Worm (Caenorhabditis elegans) whole organism, early embryonic: ENCODE data around the gene spp-30.

ENCODE experiments used
- B0310.2 ChIP-seq: sonication (generic microtip); optimal IDR thresholded peaks from 2 replicates; lab custom pipeline; 2016; ENCODE audit warnings: mild to moderate bottlenecking, missing genetic modification characterization, missing compliant biosample characterization
- F13C5.2 ChIP-seq: sonication (generic microtip); optimal IDR thresholded peaks from 2 replicates; lab custom pipeline; 2017; ENCODE audit warnings: mild to moderate bottlenecking, missing genetic modification characterization, inconsistent platforms, missing compliant biosample characterization
- aly-1 ChIP-seq: sonication (generic microtip); optimal IDR thresholded peaks from 2 replicates; lab custom pipeline; 2016; ENCODE audit warnings: missing genetic modification characterization, missing compliant biosample characterization
- ama-1 ChIP-seq: fragments of 150-350 bp; optimal IDR thresholded peaks from 2 replicates; lab custom pipeline; 2014
- ceh-13 ChIP-seq: fragments of 200-800 bp; sonication (Bioruptor generic); optimal IDR thresholded peaks from 2 replicates; lab custom pipeline; 2018; ENCODE audit warnings: mild to moderate bottlenecking, missing genetic modification characterization, missing compliant biosample characterization
- ceh-36 ChIP-seq: sonication (generic microtip); optimal IDR thresholded peaks from 2 replicates; lab custom pipeline; 2016; ENCODE audit warnings: missing genetic modification characterization, inconsistent platforms, missing compliant biosample characterization
- ets-7 ChIP-seq: sonication (generic microtip); optimal IDR thresholded peaks from 2 replicates; lab custom pipeline; 2016; ENCODE audit warnings: missing genotype, missing genetic modification characterization, missing compliant biosample characterization
- flt-1 ChIP-seq: fragments of 200-800 bp; sonication (Bioruptor generic); IDR thresholded peaks from 2 replicates; pipeline ENCODE4 v1.3.6; 2022; ENCODE audit warnings: missing genetic modification characterization, missing compliant biosample characterization
- hmbx-1 ChIP-seq: sonication (generic microtip); optimal IDR thresholded peaks from 2 replicates; lab custom pipeline; 2016; ENCODE audit warnings: mild to moderate bottlenecking, missing genetic modification characterization, missing compliant biosample characterization
- hmg-4 ChIP-seq: fragments of 200-800 bp; sonication (Bioruptor generic); optimal IDR thresholded peaks from 2 replicates; lab custom pipeline; 2018; ENCODE audit warnings: mild to moderate bottlenecking, missing genetic modification characterization, missing compliant biosample characterization
- hnd-1 ChIP-seq: sonication (generic microtip); optimal IDR thresholded peaks from 2 replicates; lab custom pipeline; 2016; ENCODE audit warnings: missing genetic modification characterization, missing compliant biosample characterization
- pes-1 ChIP-seq: fragments of 200-800 bp; sonication (Bioruptor generic); IDR thresholded peaks from 2 replicates; pipeline ENCODE4 v1.3.6; 2022; ENCODE audit warnings: missing genetic modification reagents, missing genetic modification characterization, missing compliant biosample characterization
- scrt-1 ChIP-seq: fragments of 200-800 bp; sonication (Bioruptor generic); IDR thresholded peaks from 2 replicates; pipeline ENCODE4 v1.3.6; 2022; ENCODE audit warnings: missing genetic modification characterization, missing compliant biosample characterization
- sea-1 ChIP-seq: fragments of 200-800 bp; sonication (Bioruptor generic); conservative IDR thresholded peaks from 2 replicates; pipeline ENCODE4 v1.3.6; 2022; ENCODE audit warnings: missing genetic modification characterization, missing compliant biosample characterization
- tbx-11 ChIP-seq: fragments of 200-800 bp; sonication (Bioruptor generic); IDR thresholded peaks from 2 replicates; pipeline ENCODE4 v1.3.6; 2022; ENCODE audit warnings: missing genetic modification characterization, missing compliant biosample characterization
- tbx-37 ChIP-seq: fragments of 200-800 bp; sonication (Bioruptor generic); conservative IDR thresholded peaks from 2 replicates; pipeline ENCODE4 v1.3.6; 2022; ENCODE audit warnings: missing genetic modification reagents, missing genetic modification characterization, missing compliant biosample characterization
- tra-4 ChIP-seq: sonication (generic microtip); optimal IDR thresholded peaks from 2 replicates; lab custom pipeline; 2017; ENCODE audit warnings: missing genetic modification characterization, missing compliant biosample characterization

spp-30 gene

ce11 chrX:11592539-11592938, 35.9 kb downstream of the spp-30 start:
- no peak for TF ChIP-seq aly-1 (tag; lab: Kevin White, UChicago)
- TF ChIP-seq scrt-1 (GFP tag; lab: Robert Waterston, UW): no peak
- no peak for TF ChIP-seq ets-7 (tag; lab: Kevin White, UChicago)
- TF ChIP-seq B0310.2 (tag; lab: Kevin White, UChicago): no peak
- TF ChIP-seq hnd-1 (tag; lab: Kevin White, UChicago): no peak
- no peak for TF ChIP-seq ceh-13 (GFP tag; lab: Kevin White, UChicago)
- TF ChIP-seq hmg-4 (GFP tag; lab: Kevin White, UChicago): no peak
- no peak for TF ChIP-seq tbx-11
- TF ChIP-seq flt-1 (GFP tag; lab: Robert Waterston, UW): no peak
- no peak for TF ChIP-seq F13C5.2 (tag; lab: Kevin White, UChicago)

DNA sequence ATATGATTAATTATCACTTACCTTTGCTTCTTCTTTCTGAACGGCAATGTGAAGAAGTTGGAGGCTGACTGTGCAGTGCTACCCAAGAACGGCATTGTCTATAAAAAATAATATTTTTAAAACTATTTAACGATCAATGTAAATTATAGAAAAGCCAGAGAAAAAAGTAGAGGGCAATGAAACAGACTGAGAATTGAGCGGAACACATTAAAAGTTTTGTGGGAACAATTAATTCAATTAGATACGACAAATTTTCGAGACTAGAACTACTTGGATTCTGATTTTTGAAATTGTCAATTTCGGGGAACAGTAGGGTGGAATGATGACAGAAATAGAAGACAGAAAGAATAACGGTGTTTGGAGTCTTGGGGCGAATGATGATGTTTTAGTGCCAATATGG, 36.9 kb downstream of the spp-30 start, which contains the start of gene F52D10.2:
TSS of gene F52D10.2 (minus strand) at position 101 of the 400 bp plus-strand sequence.
- TF ChIP-seq flt-1 (GFP tag; lab: Robert Waterston, UW): no peak
- no peak for TF ChIP-seq scrt-1 (GFP tag; lab: Robert Waterston, UW)
- no peak for TF ChIP-seq ama-1 (lab: Kevin White, UChicago)
- TF ChIP-seq hmbx-1: no peak
- TF ChIP-seq pes-1 (GFP tag; lab: Robert Waterston, UW): no peak
- TF ChIP-seq hmg-4 (GFP tag; lab: Kevin White, UChicago): no peak
- no peak for TF ChIP-seq tbx-37 (GFP tag; lab: Robert Waterston, UW)
- TF ChIP-seq tbx-11: no peak

ce11 chrX:11590545-11590944, 37.9 kb downstream of the spp-30 start:
- TF ChIP-seq hnd-1 (tag; lab: Kevin White, UChicago) (no peak), ceh-13 (GFP tag; lab: Kevin White, UChicago) (no peak), aly-1 (tag; lab: Kevin White, UChicago) (no peak), hmg-4 (GFP tag; lab: Kevin White, UChicago) (no peak), ets-7 (tag; lab: Kevin White, UChicago) (no peak), pes-1 (GFP tag; lab: Robert Waterston, UW) (no peak), tbx-11 (no peak)

DNA sequence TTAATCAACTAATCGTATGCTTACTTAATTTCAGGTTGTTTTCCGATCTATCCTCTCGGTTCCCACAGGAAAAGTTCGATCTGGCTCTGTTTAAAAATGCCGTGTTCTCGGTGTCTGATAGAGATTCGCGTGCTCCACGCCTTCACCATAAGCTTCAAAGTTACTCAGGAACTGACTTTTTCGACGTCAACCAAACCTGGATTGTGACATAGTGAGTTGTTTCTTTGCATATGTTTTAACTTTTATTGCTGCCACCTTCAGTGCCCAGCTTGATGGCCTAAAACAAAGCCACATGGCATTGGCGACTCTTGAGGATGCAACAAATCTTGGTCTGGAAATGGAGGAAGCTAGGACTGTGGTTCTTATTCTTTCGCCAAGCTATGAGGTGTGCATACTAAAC, 42.6 kb downstream of the spp-30 start:
- TF ChIP-seq tbx-37 (GFP tag; lab: Robert Waterston, UW) (no peak), hnd-1 (tag; lab: Kevin White, UChicago) (no peak), F13C5.2 (tag; lab: Kevin White, UChicago) (no peak), aly-1 (tag; lab: Kevin White, UChicago) (no peak), tra-4 (tag; lab: Kevin White, UChicago) (no peak), ets-7 (tag; lab: Kevin White, UChicago) (no peak), sea-1 (GFP tag; lab: Robert Waterston, UW) (no peak), hmg-4 (GFP tag; lab: Kevin White, UChicago) (no peak), ceh-13 (GFP tag; lab: Kevin White, UChicago) (no peak), ama-1 (lab: Kevin White, UChicago) (no peak), pes-1 (GFP tag; lab: Robert Waterston, UW) (no peak), ceh-36 (tag; lab: Kevin White, UChicago) (no peak), tbx-11 (no peak), hmbx-1 (no peak), scrt-1 (GFP tag; lab: Robert Waterston, UW) (no peak), flt-1 (GFP tag; lab: Robert Waterston, UW) (no peak), B0310.2 (tag; lab: Kevin White, UChicago) (no peak)

DNA sequence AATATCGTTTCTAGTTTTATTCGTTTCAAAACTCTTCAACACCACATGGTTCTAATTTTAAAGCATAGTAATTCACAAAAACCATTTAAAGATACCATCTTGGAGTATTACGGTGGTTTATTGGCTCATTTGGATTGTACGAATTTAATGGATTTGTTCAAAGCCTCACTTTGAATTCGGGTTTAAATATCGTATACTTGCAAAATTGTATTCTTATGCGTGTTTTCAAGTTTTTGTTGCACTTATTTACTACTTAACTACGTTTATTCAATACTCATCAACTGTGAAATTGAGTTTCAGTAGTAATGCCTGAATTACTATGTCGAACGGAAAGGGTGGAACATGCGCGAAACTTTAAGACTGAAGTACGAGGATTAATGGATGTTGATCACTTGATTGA, 43.1 kb downstream of the spp-30 start, which contains the start of gene abts-2:
TSS of gene abts-2 (plus strand) at position 301 of the 400 bp plus-strand sequence.
- TF ChIP-seq tbx-37 (GFP tag; lab: Robert Waterston, UW): no peak
- no peak for TF ChIP-seq tbx-11
- TF ChIP-seq aly-1 (tag; lab: Kevin White, UChicago): no peak
- no peak for TF ChIP-seq sea-1 (GFP tag; lab: Robert Waterston, UW)
- no peak for TF ChIP-seq hnd-1 (tag; lab: Kevin White, UChicago)
- TF ChIP-seq pes-1 (GFP tag; lab: Robert Waterston, UW): no peak
- TF ChIP-seq ets-7 (tag; lab: Kevin White, UChicago): no peak
- TF ChIP-seq ama-1 (lab: Kevin White, UChicago): no peak
- TF ChIP-seq hmg-4 (GFP tag; lab: Kevin White, UChicago): no peak
- TF ChIP-seq ceh-36 (tag; lab: Kevin White, UChicago): no peak
- no peak for TF ChIP-seq hmbx-1
- no peak for TF ChIP-seq F13C5.2 (tag; lab: Kevin White, UChicago)
- TF ChIP-seq flt-1 (GFP tag; lab: Robert Waterston, UW): no peak
- no peak for TF ChIP-seq scrt-1 (GFP tag; lab: Robert Waterston, UW)
- TF ChIP-seq ceh-13 (GFP tag; lab: Kevin White, UChicago): no peak
